Fruit fly (Drosophila melanogaster) whole organism, embryonic: ENCODE results near the gene CG13947.

Experiments
- Aef1 ChIP-seq: fragments of 200-800 bp; sonication (Bioruptor generic); IDR thresholded peaks from 3 replicates; pipeline ENCODE4 v1.3.6; 2022; ENCODE audit warnings: missing biosample characterization, missing genetic modification characterization
- Asciz ChIP-seq: fragments of 200-800 bp; sonication (Bioruptor generic); optimal IDR thresholded peaks from 2 replicates; lab custom pipeline; 2017; ENCODE audit warnings: missing biosample characterization, mild to moderate bottlenecking, missing genetic modification characterization, missing genetic modification reagents
- Atf3 ChIP-seq: fragments of 200-800 bp; sonication (Bioruptor generic); optimal IDR thresholded peaks from 3 replicates; lab custom pipeline; 2016; ENCODE audit warnings: missing biosample characterization, missing genetic modification characterization
- CG10267 ChIP-seq: fragments of 200-800 bp; sonication (Bioruptor generic); optimal IDR thresholded peaks from 2 replicates; lab custom pipeline; 2018; ENCODE audit warnings: missing biosample characterization, mild to moderate bottlenecking, missing genetic modification characterization, moderate library complexity
- CG12299 ChIP-seq: fragments of 200-800 bp; sonication (Bioruptor generic); optimal IDR thresholded peaks from 2 replicates; lab custom pipeline; 2018; ENCODE audit warnings: missing biosample characterization, mild to moderate bottlenecking, missing genetic modification characterization
- CG12769 ChIP-seq: fragments of 200-800 bp; sonication (Bioruptor generic); optimal IDR thresholded peaks from 2 replicates; lab custom pipeline; 2019; ENCODE audit warnings: missing biosample characterization, mild to moderate bottlenecking, missing genetic modification characterization, moderate library complexity
- CG12942 ChIP-seq: fragments of 200-800 bp; sonication (Bioruptor generic); optimal IDR thresholded peaks from 3 replicates; lab custom pipeline; 2016; ENCODE audit warnings: missing biosample characterization, missing genetic modification characterization
- CG17361 ChIP-seq: fragments of 200-800 bp; sonication (Bioruptor generic); IDR thresholded peaks from 3 replicates; pipeline ENCODE4 v1.3.6; 2022; ENCODE audit warnings: missing biosample characterization, missing genetic modification characterization
- CG17829 ChIP-seq: fragments of 200-800 bp; optimal IDR thresholded peaks from 2 replicates; lab custom pipeline; 2019; ENCODE audit warnings: missing biosample characterization, mild to moderate bottlenecking, missing genetic modification characterization, moderate library complexity
- CG17912 ChIP-seq: fragments of 200-800 bp; sonication (Bioruptor generic); optimal IDR thresholded peaks from 2 replicates; lab custom pipeline; 2018; ENCODE audit warnings: missing biosample characterization, mild to moderate bottlenecking, missing genetic modification characterization
- CG18262 ChIP-seq: fragments of 200-800 bp; optimal IDR thresholded peaks from 3 replicates; lab custom pipeline; 2019; ENCODE audit warnings: missing biosample characterization, mild to moderate bottlenecking, missing genetic modification characterization, moderate library complexity
- CG18599 ChIP-seq: fragments of 200-800 bp; sonication (Bioruptor generic); optimal IDR thresholded peaks from 3 replicates; lab custom pipeline; 2017; ENCODE audit warnings: missing biosample characterization, missing genetic modification characterization, mild to moderate bottlenecking, moderate library complexity, missing genetic modification reagents
- CG2875 ChIP-seq: fragments of 200-800 bp; sonication (Bioruptor generic); optimal IDR thresholded peaks from 2 replicates; lab custom pipeline; 2017; ENCODE audit warnings: missing biosample characterization, mild to moderate bottlenecking, missing genetic modification characterization, missing genetic modification reagents
- CG34376 ChIP-seq: fragments of 200-800 bp; sonication (Bioruptor generic); optimal IDR thresholded peaks from 2 replicates; lab custom pipeline; 2018; ENCODE audit warnings: missing biosample characterization, mild to moderate bottlenecking, missing genetic modification characterization
- CG3726 ChIP-seq: fragments of 200-800 bp; sonication (Bioruptor generic); IDR thresholded peaks from 3 replicates; pipeline ENCODE4, ENCODE4 v1.3.6; 2022; ENCODE audit warnings: missing biosample characterization, missing genetic modification characterization
- CG4282 ChIP-seq: fragments of 200-800 bp; sonication (Bioruptor generic); optimal IDR thresholded peaks from 2 replicates; lab custom pipeline; 2016; ENCODE audit warnings: missing biosample characterization, missing genetic modification characterization
- CG6854 ChIP-seq: fragments of 200-800 bp; sonication (Bioruptor generic); optimal IDR thresholded peaks from 3 replicates; lab custom pipeline; 2017; ENCODE audit warnings: missing biosample characterization, mild to moderate bottlenecking, missing genetic modification characterization
- CG7839 ChIP-seq: fragments of 200-800 bp; sonication (Bioruptor generic); optimal IDR thresholded peaks from 3 replicates; lab custom pipeline; 2018; ENCODE audit warnings: missing biosample characterization, mild to moderate bottlenecking, missing genetic modification characterization, moderate library complexity
- CG8478 ChIP-seq: fragments of >200 bp; optimal IDR thresholded peaks from 2 replicates; lab custom pipeline; 2018
- CG8924 ChIP-seq: fragments of 200-800 bp; optimal IDR thresholded peaks from 3 replicates; lab custom pipeline; 2019; ENCODE audit warnings: missing biosample characterization, mild to moderate bottlenecking, missing genetic modification characterization, moderate library complexity
- CG9727 ChIP-seq: fragments of 200-800 bp; sonication (Bioruptor generic); optimal IDR thresholded peaks from 3 replicates; lab custom pipeline; 2017; ENCODE audit warnings: missing biosample characterization, mild to moderate bottlenecking, missing genetic modification characterization
- D19A ChIP-seq: fragments of 200-800 bp; optimal IDR thresholded peaks from 3 replicates; lab custom pipeline; 2019; ENCODE audit warnings: missing biosample characterization, mild to moderate bottlenecking, missing genetic modification characterization, moderate library complexity
- Dbx ChIP-seq: fragments of 200-800 bp; sonication (Bioruptor generic); IDR thresholded peaks from 3 replicates; pipeline ENCODE4 v1.3.6; 2022; ENCODE audit warnings: missing biosample characterization, missing genetic modification characterization
- Dref ChIP-seq: fragments of 200-800 bp; sonication (Bioruptor generic); IDR thresholded peaks from 2 replicates; pipeline ENCODE4 v1.3.6; 2022; ENCODE audit warnings: missing biosample characterization, missing genetic modification characterization
- Meics ChIP-seq: fragments of 200-800 bp; sonication (Bioruptor generic); optimal IDR thresholded peaks from 2 replicates; lab custom pipeline; 2017; ENCODE audit warnings: missing biosample characterization, mild to moderate bottlenecking, missing genetic modification characterization
- NC2α ChIP-seq: fragments of 200-800 bp; sonication (Bioruptor generic); optimal IDR thresholded peaks from 2 replicates; lab custom pipeline; 2016; ENCODE audit warnings: missing biosample characterization, missing genetic modification characterization
- Neu2 ChIP-seq: fragments of 200-800 bp; sonication (Bioruptor generic); optimal IDR thresholded peaks from 3 replicates; lab custom pipeline; 2016; ENCODE audit warnings: missing biosample characterization, missing genetic modification characterization, borderline replicate concordance
- Nf-YA ChIP-seq: fragments of 200-800 bp; sonication (Bioruptor generic); IDR thresholded peaks from 2 replicates; pipeline ENCODE4 v1.3.6; 2022; ENCODE audit warnings: missing biosample characterization, missing genetic modification characterization
- Nf-YC ChIP-seq: fragments of 200-800 bp; optimal IDR thresholded peaks from 3 replicates; lab custom pipeline; 2019; ENCODE audit warnings: missing biosample characterization, mild to moderate bottlenecking, missing genetic modification characterization, moderate library complexity
- Oaz ChIP-seq: fragments of 200-800 bp; sonication (Bioruptor generic); IDR thresholded peaks from 2 replicates; pipeline ENCODE4 v1.3.6; 2022; ENCODE audit warnings: missing biosample characterization, missing genetic modification characterization
- Opbp ChIP-seq: fragments of 200-800 bp; sonication (Bioruptor generic); IDR thresholded peaks from 3 replicates; pipeline ENCODE4 v1.3.6; 2022; ENCODE audit warnings: missing biosample characterization, missing genetic modification characterization; ENCODE audit not compliant: partially characterized antibody
- Ravus ChIP-seq: fragments of 200-800 bp; sonication (Bioruptor generic); IDR thresholded peaks from 2 replicates; pipeline ENCODE4 v1.3.6; 2022; ENCODE audit warnings: missing biosample characterization, missing genetic modification characterization
- Stat92E ChIP-seq, 3 experiments: fragments of >200 bp in 2 of 3; fragments of 200-800 bp in 1 of 3; sonication (Bioruptor generic) in 1 of 3; optimal IDR thresholded peaks; 2 replicates each; lab custom pipeline; 2017 to 2019; ENCODE audit warnings: missing biosample characterization in 3 of 3, missing genetic modification characterization in 3 of 3, mild to moderate bottlenecking in 1 of 3, moderate library complexity in 1 of 3
- Trl ChIP-seq, 3 experiments: fragments of >200 bp in 2 of 3; fragments of 200-800 bp in 1 of 3; sonication (Bioruptor generic) in 1 of 3; optimal IDR thresholded peaks; 2 replicates in 1 of 3; 3 replicates in 2 of 3; lab custom pipeline; 2016 to 2017; ENCODE audit warnings: missing biosample characterization in 1 of 3, missing genetic modification characterization in 1 of 3
- ab ChIP-seq: fragments of 200-800 bp; sonication (Bioruptor generic); optimal IDR thresholded peaks from 2 replicates; lab custom pipeline; 2016; ENCODE audit warnings: missing biosample characterization, missing genetic modification characterization
- abd-A ChIP-seq: fragments of 200-800 bp; sonication (Bioruptor generic); optimal IDR thresholded peaks from 3 replicates; lab custom pipeline; 2019; ENCODE audit warnings: missing biosample characterization, mild to moderate bottlenecking, missing genetic modification characterization, moderate library complexity
- crp ChIP-seq, 2 experiments: fragments of 200-800 bp; sonication (Bioruptor generic); optimal IDR thresholded peaks; 2 replicates in 1 of 2; 3 replicates in 1 of 2; lab custom pipeline; 2017; ENCODE audit warnings: missing biosample characterization in 2 of 2, missing genetic modification characterization in 2 of 2, mild to moderate bottlenecking in 1 of 2, moderate library complexity in 1 of 2
- disco-r ChIP-seq: fragments of 200-800 bp; sonication (Bioruptor generic); optimal IDR thresholded peaks from 2 replicates; lab custom pipeline; 2016; ENCODE audit warnings: missing biosample characterization, missing genetic modification characterization
- exex ChIP-seq: fragments of 200-800 bp; sonication (Bioruptor generic); optimal IDR thresholded peaks from 4 replicates; lab custom pipeline; 2018; ENCODE audit warnings: missing biosample characterization, mild to moderate bottlenecking, missing genetic modification characterization, moderate library complexity
- fd3F ChIP-seq: fragments of 200-800 bp; sonication (Bioruptor generic); optimal IDR thresholded peaks from 2 replicates; lab custom pipeline; 2018; ENCODE audit warnings: missing biosample characterization, mild to moderate bottlenecking, missing genetic modification characterization, moderate library complexity
- hth ChIP-seq: fragments of >200 bp; optimal IDR thresholded peaks from 2 replicates; lab custom pipeline; 2017; ENCODE audit warnings: inconsistent platforms
- jigr1 ChIP-seq: fragments of 200-800 bp; sonication (Bioruptor generic); IDR thresholded peaks from 3 replicates; pipeline ENCODE4 v1.3.6; 2022; ENCODE audit warnings: missing biosample characterization, missing genetic modification characterization
- sens-2 ChIP-seq: fragments of 200-800 bp; sonication (Bioruptor generic); IDR thresholded peaks from 2 replicates; pipeline ENCODE4 v1.3.6; 2022; ENCODE audit warnings: missing biosample characterization, missing genetic modification characterization
- shn ChIP-seq: fragments of 200-800 bp; sonication (Bioruptor generic); optimal IDR thresholded peaks from 3 replicates; lab custom pipeline; 2016; ENCODE audit warnings: missing biosample characterization, missing genetic modification characterization
- slbo ChIP-seq: fragments of 200-800 bp; sonication (Bioruptor generic); IDR thresholded peaks from 2 replicates; pipeline ENCODE4 v1.3.6; 2022; ENCODE audit warnings: missing biosample characterization, missing genetic modification characterization
- twi ChIP-seq: fragments of 200-800 bp; optimal IDR thresholded peaks from 2 replicates; lab custom pipeline; 2019; ENCODE audit warnings: missing biosample characterization, mild to moderate bottlenecking, missing genetic modification characterization, moderate library complexity
- tx ChIP-seq: fragments of 200-800 bp; sonication (Bioruptor generic); optimal IDR thresholded peaks from 2 replicates; lab custom pipeline; 2016; ENCODE audit warnings: missing biosample characterization, missing genetic modification characterization
- vvl ChIP-seq: fragments of 200-800 bp; sonication (Bioruptor generic); IDR thresholded peaks from 2 replicates; pipeline ENCODE4 v1.3.6; 2022; ENCODE audit warnings: missing biosample characterization, missing genetic modification characterization
- zfh1 ChIP-seq: fragments of 200-800 bp; sonication (Bioruptor generic); IDR thresholded peaks from 3 replicates; pipeline ENCODE4 v1.3.6; 2022; ENCODE audit warnings: missing biosample characterization, missing genetic modification characterization

CG13947 gene

dm6 chr2L:827516-828362 lies 48.8 kb downstream of the CG13947 start (continued):
- TF ChIP-seq CG34376 (GFP tag; lab: Kevin White, UChicago) (no peak), CG17361 (GFP tag; lab: Robert Waterston, UW) (peak; percentile 56; the same call in 2 of the 3 replicates), CG4282 (GFP tag; lab: Kevin White, UChicago) (no peak), tx (GFP tag; lab: Kevin White, UChicago) (no peak), Meics (GFP tag; lab: Kevin White, UChicago) (no peak), Stat92E (GFP tag; optimal IDR thresholded peaks at IDR 0.05; lab: Kevin White, UChicago) (no peak), Opbp (GFP tag; lab: Robert Waterston, UW) (no peak), ab (GFP tag; lab: Kevin White, UChicago) (no peak), Asciz (GFP tag; lab: Kevin White, UChicago) (peak; percentile 54), CG10267 (peak; percentile 49), D19A (tag; lab: Kevin White, UChicago) (peak; percentile 28), Nf-YA (GFP tag; lab: Robert Waterston, UW) (no peak), crp (GFP tag; optimal IDR thresholded peaks at IDR 0.05; lab: Kevin White, UChicago) (no peak), abd-A (tag; lab: Kevin White, UChicago) (no peak), CG7839 (tag; lab: Kevin White, UChicago) (no peak), Aef1 (GFP tag; lab: Robert Waterston, UW) (no peak), CG12942 (peak; percentile 47), Dref (GFP tag; lab: Robert Waterston, UW) (no peak), Dbx (GFP tag; lab: Robert Waterston, UW) (no peak), CG12299 (tag; lab: Kevin White, UChicago) (peak; percentile 26), disco-r (no peak), zfh1 (GFP tag; lab: Robert Waterston, UW) (peak; percentile 13; the same call in 1 of the 3 replicates), CG2875 (GFP tag; lab: Kevin White, UChicago) (peak; percentile 66), shn (no peak), exex (tag; lab: Kevin White, UChicago) (peak; percentile 61), CG9727 (GFP tag; lab: Kevin White, UChicago) (peak; percentile 11), vvl (GFP tag; lab: Robert Waterston, UW) (peak; percentile 31; the same call in 1 of the 2 replicates), NC2α (GFP tag; lab: Kevin White, UChicago) (no peak), Ravus (GFP tag; lab: Robert Waterston, UW) (no peak), fd3F (no peak), CG17829 (peak; percentile 11), slbo (GFP tag; lab: Robert Waterston, UW) (no peak), hth (lab: Kevin White, UChicago) (no peak), CG6854 (no peak), Atf3 (GFP tag; lab: Kevin White, UChicago) (peak; percentile 10), Trl (optimal IDR thresholded peaks at IDR 0.05; lab: Kevin White, UChicago) (no peak), Trl (GFP tag; optimal IDR thresholded peaks at IDR 0.05; lab: Kevin White, UChicago) (no peak), Neu2 (no peak), CG12769 (no peak), CG8924 (tag; lab: Kevin White, UChicago) (peak; percentile 59), twi (no peak), Nf-YC (tag; lab: Kevin White, UChicago) (no peak), CG18599 (GFP tag; lab: Kevin White, UChicago) (no peak), CG17912 (GFP tag; lab: Kevin White, UChicago) (no peak), CG8478 (lab: Kevin White, UChicago) (no peak), Oaz (GFP tag; lab: Robert Waterston, UW) (no peak), jigr1 (GFP tag; lab: Robert Waterston, UW) (no peak), CG3726 (GFP tag; lab: Robert Waterston, UW) (no peak), CG18262 (tag; lab: Kevin White, UChicago) (peak; percentile 66), sens-2 (GFP tag; lab: Robert Waterston, UW) (peak; percentile 36; the same call in 1 of the 2 replicates)
